Fruit fly (Drosophila melanogaster) S2 (cell line): ENCODE measurements around the gene CG16964.

ENCODE experiments used
- CG8478 ChIP-seq: fragments of >200 bp; optimal IDR thresholded peaks from 2 replicates; lab custom pipeline; 2018
- CTCF ChIP-seq, 2 experiments: fragments of >200 bp; optimal IDR thresholded peaks; 2 replicates each; lab custom pipeline; 2018

CG16964 gene

DNA sequence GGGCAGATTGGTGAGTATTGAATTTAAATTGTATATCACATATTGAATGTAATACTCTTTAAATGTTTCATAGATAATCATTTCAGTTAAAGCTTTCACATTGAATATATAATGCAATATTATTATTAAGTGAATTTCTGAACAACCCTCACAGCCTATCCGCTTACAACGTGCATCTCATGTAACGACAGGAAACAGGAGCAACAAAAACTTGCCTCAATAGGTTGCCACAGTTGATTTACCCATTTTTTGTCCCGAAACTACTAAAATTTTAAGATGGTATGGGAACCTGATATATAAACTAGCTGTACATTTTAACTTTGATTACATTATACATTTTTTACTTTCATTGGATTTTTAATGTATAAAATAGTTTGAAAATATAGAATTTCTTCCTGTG lies 11.0 kb downstream of the CG16964 start:
- no peak for TF ChIP-seq CTCF (optimal IDR thresholded peaks at IDR 0.05; lab: Kevin White, UChicago)
- no peak for TF ChIP-seq CG8478

DNA sequence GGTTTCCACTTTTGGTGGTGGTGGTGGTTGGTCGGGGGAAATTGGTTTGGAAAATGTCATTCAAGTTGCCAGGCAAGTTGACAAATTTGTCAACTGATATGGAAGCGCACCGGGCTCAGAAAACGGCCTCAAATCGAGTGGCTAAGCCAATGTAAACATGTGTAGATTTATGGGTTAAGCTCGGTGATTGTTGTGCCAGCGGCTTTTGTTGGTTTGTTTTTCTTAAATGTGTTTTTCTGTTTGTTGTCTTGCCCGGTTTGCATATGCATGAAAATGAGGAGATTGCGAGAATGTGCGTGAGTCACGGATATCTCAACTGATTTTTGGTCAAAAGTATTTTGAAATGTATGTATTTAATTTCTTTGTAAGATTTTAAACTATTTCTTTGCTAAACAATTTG lies 13.2 kb downstream of the CG16964 start:
- TF ChIP-seq CG8478, result no peak
- no peak for TF ChIP-seq CTCF (optimal IDR thresholded peaks at IDR 0.05; lab: Kevin White, UChicago)

DNA sequence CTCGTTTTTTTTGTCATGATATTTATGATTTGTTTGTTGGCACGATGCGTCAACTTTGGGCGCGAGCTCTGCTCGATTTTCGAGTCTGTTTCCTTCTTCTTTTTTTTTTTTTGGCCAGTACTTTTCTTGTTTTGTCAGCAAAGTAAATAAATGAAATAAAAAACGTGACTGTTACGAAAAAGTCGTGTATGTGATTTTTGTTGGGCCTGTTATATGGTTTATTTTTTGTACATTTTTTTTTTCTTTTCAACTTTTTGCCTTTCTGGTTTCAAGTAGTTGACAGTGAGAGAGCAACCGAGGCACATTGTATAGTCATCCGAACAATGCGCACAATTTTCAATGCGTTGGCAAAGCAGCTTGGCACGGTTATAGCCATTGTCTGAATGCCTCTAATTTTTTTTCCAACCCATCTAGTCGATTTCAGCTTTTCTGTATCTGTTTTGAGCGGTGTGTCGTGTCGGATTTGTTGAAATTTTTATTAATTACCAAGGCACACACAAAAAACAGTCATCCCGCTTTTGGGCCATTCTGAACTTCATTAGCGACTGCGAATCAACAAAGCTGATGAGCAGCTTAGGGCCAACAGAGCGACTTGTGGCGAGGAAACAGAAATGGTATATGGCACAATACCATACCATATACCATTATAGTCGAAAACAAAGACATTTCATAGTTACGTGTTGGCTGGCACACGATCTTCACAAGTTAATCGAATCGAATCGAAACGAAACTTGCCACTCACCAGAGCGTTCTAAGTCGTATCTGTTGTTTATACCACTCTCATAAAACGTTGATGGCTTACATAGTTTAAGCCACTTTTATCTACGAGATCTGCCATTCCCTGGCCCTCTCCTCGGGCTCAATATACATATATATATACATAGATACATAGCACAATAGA lies 15.9 kb downstream of the CG16964 start:
- TF ChIP-seq CG8478 (no peak), CTCF (optimal IDR thresholded peaks at IDR 0.05; lab: Kevin White, UChicago) (no peak)

DNA sequence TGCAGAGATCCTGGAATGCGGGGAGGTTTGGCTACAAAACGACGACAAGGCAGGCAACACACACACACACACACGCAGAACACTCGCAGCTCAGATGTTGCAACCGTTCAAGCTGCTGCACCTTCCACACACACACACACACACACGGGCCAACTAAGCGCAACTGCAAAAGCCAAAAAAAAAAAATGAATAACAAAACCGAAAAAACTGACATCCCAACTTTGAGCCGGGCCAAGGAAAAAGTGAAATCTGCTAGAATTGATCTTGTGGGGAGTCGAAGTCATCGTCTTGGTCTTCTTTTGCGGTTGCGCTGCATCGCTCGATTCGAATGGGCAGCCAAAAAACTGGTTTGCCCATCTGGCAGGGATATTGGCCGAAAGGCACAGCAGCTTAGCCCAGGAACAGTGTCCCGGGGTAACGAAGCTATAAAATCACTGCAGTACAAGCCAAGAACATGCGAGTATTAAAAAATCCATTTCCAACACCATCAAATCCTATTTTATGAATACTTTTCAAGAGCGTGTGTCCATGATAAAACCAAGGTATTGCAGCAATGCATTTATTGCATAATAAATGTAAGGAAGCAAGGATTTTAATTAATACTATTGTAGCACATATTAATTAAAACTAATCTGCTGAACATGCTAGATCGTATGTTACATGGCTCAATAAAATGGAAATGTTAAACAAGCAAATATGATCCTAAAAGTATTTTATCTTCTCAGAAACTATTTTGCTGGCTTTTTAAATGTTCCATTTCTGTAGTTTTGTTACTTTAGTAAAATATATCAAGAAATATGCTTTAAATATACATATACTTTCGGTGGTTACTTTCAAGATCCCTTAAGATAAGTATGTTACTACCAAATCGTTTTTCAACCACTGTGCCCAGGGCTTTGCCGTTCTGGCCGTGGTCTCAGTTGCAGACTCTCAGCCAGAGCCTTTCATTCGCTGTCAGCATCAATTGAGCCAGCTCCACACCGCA lies 18.2 kb downstream of the CG16964 start:
- no peak for TF ChIP-seq CTCF (optimal IDR thresholded peaks at IDR 0.05; lab: Kevin White, UChicago)
- no peak for TF ChIP-seq CG8478

DNA sequence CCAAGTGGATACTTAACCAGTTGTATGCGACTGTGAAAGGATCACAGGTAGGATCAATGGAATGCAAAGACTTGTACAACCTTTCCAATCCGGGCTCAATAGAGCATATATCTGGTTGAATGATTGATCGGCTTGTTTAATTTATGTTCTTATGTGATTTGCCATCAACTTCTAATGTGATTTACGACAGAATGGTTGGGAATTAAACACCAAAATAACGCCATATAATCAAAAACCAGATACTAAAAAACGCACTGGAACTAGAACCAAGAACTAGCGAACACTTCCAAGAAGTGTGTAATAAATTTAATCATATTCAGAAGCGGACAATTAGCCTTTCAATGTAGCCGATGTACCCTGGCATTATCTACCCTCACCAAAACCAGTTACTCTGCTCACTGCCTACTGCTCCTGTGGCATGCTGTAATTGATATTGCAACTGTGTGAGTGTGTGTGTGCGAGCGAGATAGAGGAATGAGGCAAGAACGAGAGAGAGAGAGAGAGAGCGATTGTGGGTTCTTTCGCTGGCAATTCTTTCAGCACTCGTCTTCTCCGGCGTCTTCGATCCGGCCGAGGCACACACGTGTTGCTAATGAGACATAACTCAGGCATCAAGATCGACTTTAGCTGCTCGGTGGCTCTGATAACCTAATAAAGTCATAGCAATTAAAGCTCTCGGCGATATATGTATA lies 21.0 kb downstream of the CG16964 start:
- TF ChIP-seq CTCF (optimal IDR thresholded peaks at IDR 0.05; lab: Kevin White, UChicago), result no peak
- TF ChIP-seq CG8478, result no peak

DNA sequence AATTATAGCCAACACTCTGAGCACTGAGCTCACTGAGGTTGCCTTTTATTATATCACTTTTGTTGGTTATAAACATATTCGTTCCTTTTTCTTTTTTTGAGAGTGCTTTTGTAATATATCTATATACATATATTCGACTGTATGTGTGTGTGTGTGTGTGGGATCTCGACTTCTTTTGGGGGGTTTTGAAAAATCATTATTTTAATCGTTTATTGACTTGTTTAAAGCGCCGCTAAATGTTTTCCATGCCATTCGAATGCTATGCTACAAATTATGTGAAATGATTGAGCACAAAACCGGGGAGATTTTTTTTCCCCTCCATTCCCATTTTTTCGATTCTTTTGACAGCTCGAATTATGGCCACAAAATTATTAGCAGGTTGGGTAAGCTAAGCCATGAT lies 21.7 kb downstream of the CG16964 start:
- TF ChIP-seq CG8478 (no peak), CTCF (optimal IDR thresholded peaks at IDR 0.05; lab: Kevin White, UChicago) (no peak)

DNA sequence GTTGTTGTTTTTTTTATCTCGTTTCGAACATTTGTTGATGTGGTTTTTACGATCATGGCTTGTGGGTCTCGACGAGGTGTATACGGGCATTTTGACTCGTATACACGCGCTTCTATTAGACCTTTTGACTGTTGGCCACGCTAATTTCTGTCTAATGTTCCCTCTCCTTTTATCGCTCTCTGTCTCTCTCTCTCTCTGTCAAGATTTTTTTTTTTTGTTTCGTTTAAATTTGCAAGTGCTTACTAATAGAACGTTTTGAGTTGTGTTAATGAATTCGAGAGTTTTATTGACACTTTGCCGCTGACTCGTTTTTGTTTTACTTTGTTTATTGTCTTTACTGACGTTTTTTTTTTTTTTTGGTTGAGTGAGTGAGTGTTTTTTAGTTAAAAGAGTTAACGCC lies 22.6 kb downstream of the CG16964 start:
- TF ChIP-seq CTCF (optimal IDR thresholded peaks at IDR 0.05; lab: Kevin White, UChicago) (no peak), CG8478 (no peak)

DNA sequence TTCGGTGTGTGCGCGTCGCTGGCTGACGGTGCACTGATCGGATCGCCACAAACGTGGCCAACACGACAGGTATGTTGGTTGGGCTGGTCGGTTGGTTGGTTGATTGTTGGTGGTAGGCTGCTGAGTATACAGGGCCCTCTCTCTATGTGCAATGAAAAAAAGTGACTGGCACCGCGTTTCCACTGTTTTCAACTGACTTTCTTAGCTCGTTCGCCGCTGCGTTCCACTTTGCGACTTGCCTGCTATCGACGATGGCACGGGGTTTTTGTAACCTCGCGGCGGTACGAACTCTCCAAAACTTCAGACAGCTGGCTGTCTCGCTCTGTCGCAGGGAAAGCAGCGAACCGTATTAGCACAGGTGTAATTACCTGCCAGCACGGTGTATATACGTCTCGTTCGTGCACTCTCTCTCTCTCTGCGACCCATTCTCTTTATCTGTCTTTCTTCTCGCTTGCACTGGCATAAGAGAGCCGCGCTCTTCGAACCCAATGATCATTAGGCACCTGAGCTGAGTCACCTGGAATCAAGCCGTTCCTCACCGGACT lies 23.2 kb downstream of the CG16964 start:
- TF ChIP-seq CTCF (optimal IDR thresholded peaks at IDR 0.05; lab: Kevin White, UChicago) (no peak), CG8478 (no peak)

DNA sequence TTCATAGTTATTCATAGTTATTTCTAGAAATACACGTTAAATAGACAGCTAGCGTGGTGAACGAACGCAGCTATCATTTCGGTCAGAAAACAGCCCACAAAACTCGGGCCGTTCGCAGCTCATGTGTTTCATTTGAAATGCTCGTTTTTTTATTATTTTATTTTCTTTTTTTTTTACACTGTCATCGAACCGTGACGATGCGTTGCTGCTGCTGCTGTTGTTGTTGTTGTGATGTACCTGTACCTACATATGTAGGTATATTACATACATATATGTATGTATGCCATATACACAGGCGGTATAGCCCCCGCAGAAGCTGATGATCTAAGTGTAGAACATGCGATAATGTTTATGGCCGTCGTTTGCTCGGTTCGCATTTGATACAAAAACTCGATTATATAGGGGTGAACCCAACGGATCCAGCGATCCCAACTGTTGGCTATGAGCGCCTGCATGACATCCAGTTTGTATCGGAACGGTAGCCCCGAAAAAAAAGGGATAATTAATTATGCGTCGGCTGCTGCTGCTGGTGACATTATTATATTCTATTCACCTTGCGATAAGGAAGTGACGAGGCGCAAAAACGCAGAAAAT lies 25.5 kb downstream of the CG16964 start:
- TF ChIP-seq CTCF (optimal IDR thresholded peaks at IDR 0.05; lab: Kevin White, UChicago), result no peak
- TF ChIP-seq CG8478, result no peak

DNA sequence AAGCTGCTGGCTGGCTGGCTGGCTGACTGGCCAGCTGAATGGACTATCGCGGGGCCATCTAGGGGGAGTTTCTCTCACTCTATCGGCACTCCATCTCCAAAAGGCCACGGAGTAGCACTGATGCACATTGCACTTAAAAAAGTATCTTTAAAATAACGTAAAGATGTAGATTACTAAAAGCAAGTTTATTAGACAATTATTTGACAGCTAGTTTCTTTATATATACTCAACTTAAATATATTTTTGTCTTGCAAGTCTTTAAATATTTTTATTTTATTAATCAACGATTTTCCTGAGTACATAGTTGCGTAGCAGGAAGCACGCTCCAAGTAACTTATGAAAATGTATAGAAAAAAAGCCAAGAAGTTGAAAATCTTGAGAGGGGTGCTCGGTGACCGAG lies 29.2 kb downstream of the CG16964 start:
- no peak for TF ChIP-seq CTCF (optimal IDR thresholded peaks at IDR 0.05; lab: Kevin White, UChicago)
- TF ChIP-seq CG8478, result no peak

DNA sequence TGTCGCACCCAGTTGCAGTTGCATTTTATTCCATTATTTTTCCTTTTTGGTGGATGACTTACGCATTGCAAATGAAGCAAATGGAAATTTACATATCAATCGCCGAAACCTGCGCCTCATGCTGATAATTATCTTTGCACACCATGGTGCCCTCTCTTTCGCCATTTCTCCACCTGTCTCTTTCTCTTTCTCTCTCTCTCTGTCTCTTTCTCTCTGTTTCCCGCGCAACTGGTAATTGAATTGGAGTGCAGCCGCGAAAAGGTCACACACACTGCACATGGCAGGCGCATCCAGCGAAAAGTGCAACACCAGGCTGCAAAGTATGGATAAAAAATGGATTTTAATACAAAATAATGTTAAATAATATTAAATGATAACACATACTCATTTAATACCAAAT lies 30.0 kb downstream of the CG16964 start:
- no peak for TF ChIP-seq CG8478
- no peak for TF ChIP-seq CTCF (optimal IDR thresholded peaks at IDR 0.05; lab: Kevin White, UChicago)

DNA sequence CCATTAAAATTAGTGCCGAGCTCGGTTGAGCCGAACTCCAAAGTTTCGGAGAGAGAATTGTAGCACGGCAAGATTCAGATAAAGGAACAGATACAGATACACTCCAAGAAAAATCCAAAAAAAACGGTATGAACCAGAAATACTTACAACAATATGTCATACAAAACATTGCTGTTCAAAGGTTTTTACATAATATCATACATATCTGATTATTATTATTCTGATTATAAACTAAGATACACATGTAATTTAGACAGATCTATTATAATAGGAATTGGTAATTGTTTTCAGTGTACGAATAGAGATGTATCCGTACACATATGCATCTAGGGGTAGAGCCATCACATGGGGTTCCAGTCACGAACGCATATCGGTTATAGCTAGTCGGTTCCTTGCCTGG lies 32.3 kb downstream of the CG16964 start:
- TF ChIP-seq CG8478, result no peak
- TF ChIP-seq CTCF (optimal IDR thresholded peaks at IDR 0.05; lab: Kevin White, UChicago), result no peak

DNA sequence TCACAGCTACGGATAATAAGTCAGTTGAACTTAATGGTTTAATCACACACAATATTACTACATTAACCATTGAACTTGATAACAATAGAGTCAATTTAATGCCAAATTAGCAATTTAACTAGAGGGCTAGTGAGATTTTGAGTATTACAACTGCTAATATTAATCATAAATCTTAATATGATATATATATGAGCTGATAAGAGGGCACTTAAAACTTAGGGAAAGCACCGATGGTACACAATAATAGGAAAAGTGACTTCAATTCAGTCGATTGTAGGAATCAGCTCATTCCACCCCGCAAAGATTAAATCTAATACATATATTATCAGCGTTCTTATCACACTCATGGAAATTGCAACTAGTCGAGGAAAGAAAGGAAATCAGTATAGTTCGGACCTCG lies 33.5 kb downstream of the CG16964 start, which contains the start of gene CG16965:
Gene CG16965 (plus strand): TSS at position 382 of the 400 bp plus-strand sequence.
- TF ChIP-seq CG8478, result no peak
- TF ChIP-seq CTCF (optimal IDR thresholded peaks at IDR 0.05; lab: Kevin White, UChicago), result no peak

DNA sequence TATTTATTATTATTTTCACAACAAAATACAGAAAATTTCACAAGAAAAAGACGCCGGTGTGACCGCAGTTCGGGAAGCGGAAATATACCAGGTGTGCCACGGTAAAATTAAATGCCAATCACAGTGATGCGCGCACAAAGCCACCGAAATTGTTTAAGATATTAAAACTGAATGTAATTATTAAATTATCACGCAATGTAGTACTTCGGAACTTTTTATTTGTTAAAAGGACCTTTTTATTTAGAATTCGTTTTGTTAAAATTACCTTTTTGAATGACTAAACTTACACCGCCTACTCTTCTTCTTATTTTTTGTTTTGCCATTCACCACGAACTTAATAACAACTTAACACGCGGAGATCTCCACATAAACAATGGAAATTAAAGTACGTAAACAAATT lies 40.2 kb downstream of the CG16964 start, which contains the start of the genes CG6686 and CG34163:
Gene CG6686 (minus strand): TSS at position 95 of the 400 bp plus-strand sequence.
Gene CG34163 (plus strand): TSS at position 326 of the 400 bp plus-strand sequence.
- TF ChIP-seq CTCF (optimal IDR thresholded peaks at IDR 0.05; lab: Kevin White, UChicago), result no peak
- TF ChIP-seq CG8478, result no peak
